Worm (Caenorhabditis elegans) whole organism, L2 larva: Measurements from ENCODE around the gene hpo-26.

Experiments used
- ZK546.5 ChIP-seq: sonication (generic microtip); optimal IDR thresholded peaks from 2 replicates; lab custom pipeline; 2017; ENCODE audit warnings: missing biosample characterization, missing genetic modification characterization
- ama-1 ChIP-seq: fragments of 150-350 bp; optimal IDR thresholded peaks from 2 replicates; lab custom pipeline; 2018; ENCODE audit warnings: inconsistent platforms
- nhr-11 ChIP-seq: fragments of 150-350 bp; optimal IDR thresholded peaks from 2 replicates; lab custom pipeline; 2014; ENCODE audit warnings: missing biosample characterization, missing genetic modification characterization
- nhr-21 ChIP-seq: fragments of 150-350 bp; optimal IDR thresholded peaks from 2 replicates; lab custom pipeline; 2014; ENCODE audit warnings: missing biosample characterization, missing genetic modification characterization
- nhr-25 ChIP-seq: fragments of 150-350 bp; sonication (generic microtip); optimal IDR thresholded peaks from 3 replicates; lab custom pipeline; 2014; ENCODE audit warnings: missing biosample characterization, missing genetic modification characterization
- nhr-77 ChIP-seq: fragments of 150-350 bp; optimal IDR thresholded peaks from 2 replicates; lab custom pipeline; 2014; ENCODE audit warnings: missing biosample characterization, missing genetic modification characterization
- ztf-11 ChIP-seq: sonication (generic microtip); optimal IDR thresholded peaks from 2 replicates; lab custom pipeline; 2017; ENCODE audit warnings: missing biosample characterization, missing genetic modification characterization

DNA sequence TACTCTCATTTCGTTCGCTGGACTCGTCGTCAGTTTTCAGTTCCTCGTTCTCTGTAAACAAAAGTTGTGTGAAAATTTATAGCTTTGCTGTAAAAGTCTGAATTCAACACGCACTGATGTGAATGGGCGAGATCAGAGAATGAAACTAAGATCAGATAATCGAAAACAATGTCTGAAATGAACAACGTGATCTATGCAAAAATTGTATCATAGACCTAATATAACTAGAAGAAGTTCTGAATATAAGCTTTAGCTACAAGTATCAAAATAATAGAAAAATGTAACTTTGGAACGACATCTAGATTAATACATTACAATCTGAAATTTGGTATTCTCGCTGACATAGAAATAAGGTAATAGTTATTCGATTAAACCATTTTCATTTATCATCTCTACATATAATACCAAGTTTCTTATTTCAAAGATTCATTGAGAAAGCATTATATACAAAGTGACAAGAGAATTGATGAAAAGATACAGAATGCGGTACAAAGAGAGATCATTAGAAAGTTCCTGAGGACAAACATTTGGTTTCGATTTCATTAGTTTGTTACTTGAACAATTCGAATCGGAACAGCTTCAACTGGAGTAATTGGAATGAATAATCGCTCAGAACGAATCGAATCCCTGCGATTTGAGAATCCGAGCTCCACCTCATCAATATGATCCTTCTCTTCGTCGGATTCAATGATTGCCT lies 28.6 kb downstream of the hpo-26 start, which contains the start of gene moc-2:
- TF ChIP-seq nhr-11 (no peak), nhr-25 (tag; lab: Kevin White, UChicago) (no peak), ztf-11 (tag; lab: Kevin White, UChicago) (no peak), ama-1 (lab: Kevin White, UChicago) (no peak), ZK546.5 (no peak), nhr-77 (tag; lab: Kevin White, UChicago) (no peak), nhr-21 (tag; lab: Kevin White, UChicago) (no peak)
